Fruit fly (Drosophila melanogaster) whole organism, embryonic: ENCODE data around the gene Syx18.
A peak's percentile ranks its signal among the peaks of the same experiment; 100 is the strongest.

Experiments used
- Abd-B ChIP-seq: fragments of 200-800 bp; sonication (Bioruptor generic); optimal IDR thresholded peaks from 2 replicates; lab custom pipeline; 2018; ENCODE audit warnings: missing biosample characterization, mild to moderate bottlenecking, missing genetic modification characterization, moderate library complexity
- Asciz ChIP-seq: fragments of 200-800 bp; sonication (Bioruptor generic); optimal IDR thresholded peaks from 2 replicates; lab custom pipeline; 2017; ENCODE audit warnings: missing biosample characterization, mild to moderate bottlenecking, missing genetic modification characterization, missing genetic modification reagents
- BtbVII ChIP-seq: fragments of 200-800 bp; sonication (Bioruptor generic); optimal IDR thresholded peaks from 3 replicates; lab custom pipeline; 2017; ENCODE audit warnings: missing biosample characterization, mild to moderate bottlenecking, missing genetic modification characterization
- CG10267 ChIP-seq: fragments of 200-800 bp; sonication (Bioruptor generic); optimal IDR thresholded peaks from 2 replicates; lab custom pipeline; 2018; ENCODE audit warnings: missing biosample characterization, mild to moderate bottlenecking, missing genetic modification characterization, moderate library complexity
- CG10366 ChIP-seq: fragments of 200-800 bp; sonication (Bioruptor generic); IDR thresholded peaks from 2 replicates; pipeline ENCODE4 v1.3.6; 2022; ENCODE audit warnings: missing biosample characterization, missing genetic modification characterization
- CG10654 ChIP-seq: fragments of 200-800 bp; sonication (Bioruptor generic); optimal IDR thresholded peaks from 2 replicates; lab custom pipeline; 2016; ENCODE audit warnings: missing biosample characterization, missing genetic modification characterization
- CG13287 ChIP-seq: fragments of 200-800 bp; sonication (Bioruptor generic); IDR thresholded peaks from 2 replicates; pipeline ENCODE4 v1.3.6; 2022; ENCODE audit warnings: missing biosample characterization, missing genetic modification characterization; ENCODE audit not compliant: partially characterized antibody
- CG13624 ChIP-seq: fragments of 200-800 bp; sonication (Bioruptor generic); optimal IDR thresholded peaks from 2 replicates; lab custom pipeline; 2016; ENCODE audit warnings: missing biosample characterization, missing genetic modification characterization
- CG14710 ChIP-seq: fragments of 200-800 bp; sonication (Bioruptor generic); optimal IDR thresholded peaks from 3 replicates; lab custom pipeline; 2019; ENCODE audit warnings: missing biosample characterization, mild to moderate bottlenecking, missing genetic modification characterization, moderate library complexity
- CG16813 ChIP-seq: fragments of 200-800 bp; sonication (Bioruptor generic); IDR thresholded peaks from 3 replicates; pipeline ENCODE4 v1.3.6; 2022; ENCODE audit warnings: missing biosample characterization, missing genetic modification characterization; ENCODE audit not compliant: partially characterized antibody
- CG17829 ChIP-seq: fragments of 200-800 bp; optimal IDR thresholded peaks from 2 replicates; lab custom pipeline; 2019; ENCODE audit warnings: missing biosample characterization, mild to moderate bottlenecking, missing genetic modification characterization, moderate library complexity
- CG31441 ChIP-seq: fragments of 200-800 bp; sonication (Bioruptor generic); IDR thresholded peaks from 2 replicates; pipeline ENCODE4 v1.3.6; 2022; ENCODE audit warnings: missing biosample characterization, missing genetic modification characterization
- CG32532 ChIP-seq: fragments of 200-800 bp; sonication (Bioruptor generic); IDR thresholded peaks from 2 replicates; pipeline ENCODE4 v1.3.6; 2022; ENCODE audit warnings: missing biosample characterization, missing genetic modification characterization
- CG34224 ChIP-seq: fragments of 200-800 bp; sonication (Bioruptor generic); IDR thresholded peaks from 3 replicates; pipeline ENCODE4 v1.3.6; 2022; ENCODE audit warnings: missing biosample characterization, missing genetic modification characterization; ENCODE audit not compliant: partially characterized antibody
- CG4424 ChIP-seq: fragments of 200-800 bp; sonication (Bioruptor generic); optimal IDR thresholded peaks from 3 replicates; lab custom pipeline; 2016; ENCODE audit warnings: missing biosample characterization, missing genetic modification characterization
- CG4707 ChIP-seq: fragments of 200-800 bp; sonication (Bioruptor generic); optimal IDR thresholded peaks from 2 replicates; lab custom pipeline; 2018; ENCODE audit warnings: missing biosample characterization, mild to moderate bottlenecking, missing genetic modification characterization, moderate library complexity
- CG4730 ChIP-seq: fragments of 200-800 bp; sonication (Bioruptor generic); IDR thresholded peaks from 2 replicates; pipeline ENCODE4 v1.3.6; 2022; ENCODE audit warnings: missing biosample characterization, missing genetic modification characterization
- CG4820 ChIP-seq: fragments of 200-800 bp; sonication (Bioruptor generic); optimal IDR thresholded peaks from 3 replicates; lab custom pipeline; 2016; ENCODE audit warnings: missing biosample characterization, missing genetic modification characterization
- CG6254 ChIP-seq: fragments of 200-800 bp; sonication (Bioruptor generic); optimal IDR thresholded peaks from 3 replicates; lab custom pipeline; 2017; ENCODE audit warnings: mild to moderate bottlenecking, missing biosample characterization, missing genetic modification reagents, missing genetic modification characterization
- CG6683 ChIP-seq: fragments of 200-800 bp; sonication (Bioruptor generic); optimal IDR thresholded peaks from 2 replicates; lab custom pipeline; 2017; ENCODE audit warnings: missing biosample characterization, mild to moderate bottlenecking, missing genetic modification characterization, missing genetic modification reagents
- CG9797 ChIP-seq: fragments of 200-800 bp; sonication (Bioruptor generic); optimal IDR thresholded peaks from 3 replicates; lab custom pipeline; 2018; ENCODE audit warnings: missing biosample characterization, mild to moderate bottlenecking, missing genetic modification characterization
- D19A ChIP-seq: fragments of 200-800 bp; optimal IDR thresholded peaks from 3 replicates; lab custom pipeline; 2019; ENCODE audit warnings: missing biosample characterization, mild to moderate bottlenecking, missing genetic modification characterization, moderate library complexity
- ERR ChIP-seq: fragments of 200-800 bp; sonication (Bioruptor generic); optimal IDR thresholded peaks from 2 replicates; lab custom pipeline; 2016; ENCODE audit warnings: missing biosample characterization, missing genetic modification characterization
- Fer1 ChIP-seq: fragments of 200-800 bp; sonication (Bioruptor generic); optimal IDR thresholded peaks from 2 replicates; lab custom pipeline; 2017; ENCODE audit warnings: missing biosample characterization, mild to moderate bottlenecking, missing genetic modification characterization
- Fer3 ChIP-seq: fragments of 200-800 bp; sonication (Bioruptor generic); optimal IDR thresholded peaks from 2 replicates; lab custom pipeline; 2018; ENCODE audit warnings: missing biosample characterization, mild to moderate bottlenecking, missing genetic modification characterization, moderate library complexity
- HLHmδ ChIP-seq: fragments of 200-800 bp; sonication (Bioruptor generic); optimal IDR thresholded peaks from 2 replicates; lab custom pipeline; 2018; ENCODE audit warnings: missing biosample characterization, mild to moderate bottlenecking, missing genetic modification characterization, moderate library complexity
- Kr ChIP-seq: fragments of 200-800 bp; sonication (Bioruptor generic); optimal IDR thresholded peaks from 2 replicates; lab custom pipeline; 2017; ENCODE audit warnings: missing biosample characterization, mild to moderate bottlenecking, missing genetic modification characterization
- Neu2 ChIP-seq: fragments of 200-800 bp; sonication (Bioruptor generic); optimal IDR thresholded peaks from 3 replicates; lab custom pipeline; 2016; ENCODE audit warnings: missing biosample characterization, missing genetic modification characterization, borderline replicate concordance
- Pdp1 ChIP-seq, 2 experiments: fragments of 200-800 bp; sonication (Bioruptor generic); optimal IDR thresholded peaks; 3 replicates each; lab custom pipeline; 2016; ENCODE audit warnings: missing biosample characterization in 2 of 2, missing genetic modification characterization in 2 of 2, mild to moderate bottlenecking in 1 of 2, moderate library complexity in 1 of 2
- Six4 ChIP-seq: fragments of 200-800 bp; sonication (Bioruptor generic); optimal IDR thresholded peaks from 2 replicates; lab custom pipeline; 2016; ENCODE audit warnings: missing biosample characterization, missing genetic modification characterization
- abd-A ChIP-seq: fragments of 200-800 bp; sonication (Bioruptor generic); optimal IDR thresholded peaks from 3 replicates; lab custom pipeline; 2019; ENCODE audit warnings: missing biosample characterization, mild to moderate bottlenecking, missing genetic modification characterization, moderate library complexity
- ac ChIP-seq: fragments of 200-800 bp; sonication (Bioruptor generic); optimal IDR thresholded peaks from 3 replicates; lab custom pipeline; 2017; ENCODE audit warnings: missing biosample characterization, mild to moderate bottlenecking, missing genetic modification characterization
- ato ChIP-seq: fragments of 200-800 bp; sonication (Bioruptor generic); IDR thresholded peaks from 2 replicates; pipeline ENCODE4 v1.3.6; 2022; ENCODE audit warnings: missing biosample characterization, missing genetic modification characterization; ENCODE audit not compliant: partially characterized antibody
- crol ChIP-seq: fragments of 200-800 bp; sonication (Bioruptor generic); IDR thresholded peaks from 2 replicates; pipeline ENCODE4 v1.3.6; 2022; ENCODE audit warnings: missing biosample characterization, missing genetic modification characterization
- cwo ChIP-seq: fragments of 200-800 bp; sonication (Bioruptor generic); optimal IDR thresholded peaks from 3 replicates; lab custom pipeline; 2017; ENCODE audit warnings: missing biosample characterization, missing genetic modification characterization, mild to moderate bottlenecking, moderate library complexity, missing genetic modification reagents
- da ChIP-seq: fragments of 200-800 bp; sonication (Bioruptor generic); optimal IDR thresholded peaks from 2 replicates; lab custom pipeline; 2016; ENCODE audit warnings: missing biosample characterization, missing genetic modification characterization
- dati ChIP-seq: fragments of 200-800 bp; sonication (Bioruptor generic); IDR thresholded peaks from 2 replicates; pipeline ENCODE4 v1.3.6; 2022; ENCODE audit warnings: missing biosample characterization, missing genetic modification characterization
- ewg ChIP-seq: fragments of 200-800 bp; sonication (Bioruptor generic); optimal IDR thresholded peaks from 3 replicates; lab custom pipeline; 2017; ENCODE audit warnings: mild to moderate bottlenecking, missing biosample characterization, missing genetic modification reagents, missing genetic modification characterization
- fd102C ChIP-seq: fragments of 200-800 bp; sonication (Bioruptor generic); optimal IDR thresholded peaks from 2 replicates; lab custom pipeline; 2018; ENCODE audit warnings: missing biosample characterization, mild to moderate bottlenecking, missing genetic modification characterization, moderate library complexity
- gro ChIP-seq: fragments of 200-800 bp; sonication (Bioruptor generic); optimal IDR thresholded peaks from 2 replicates; lab custom pipeline; 2016; ENCODE audit warnings: missing biosample characterization, missing genetic modification characterization
- jing ChIP-seq: fragments of 200-800 bp; sonication (Bioruptor generic); optimal IDR thresholded peaks from 2 replicates; lab custom pipeline; 2018; ENCODE audit warnings: missing biosample characterization, mild to moderate bottlenecking, missing genetic modification characterization
- kni ChIP-seq: fragments of 200-800 bp; sonication (Bioruptor generic); optimal IDR thresholded peaks from 3 replicates; lab custom pipeline; 2017; ENCODE audit warnings: mild to moderate bottlenecking, missing biosample characterization, missing genetic modification reagents, missing genetic modification characterization
- lbe ChIP-seq: fragments of 200-800 bp; sonication (Bioruptor generic); optimal IDR thresholded peaks from 2 replicates; lab custom pipeline; 2016; ENCODE audit warnings: missing biosample characterization, mild to moderate bottlenecking, missing genetic modification characterization
- lov ChIP-seq, 2 experiments: fragments of 200-800 bp in 1 of 2; fragments of >200 bp in 1 of 2; sonication (Bioruptor generic) in 1 of 2; IDR thresholded peaks in 1 of 2; optimal IDR thresholded peaks in 1 of 2; 2 replicates in 1 of 2; 3 replicates in 1 of 2; pipeline versions ENCODE4 v1.3.6 to Lab custom; 2017 to 2022; ENCODE audit warnings: missing biosample characterization in 1 of 2, missing genetic modification characterization in 1 of 2
- nau ChIP-seq: fragments of 200-800 bp; sonication (Bioruptor generic); optimal IDR thresholded peaks from 3 replicates; lab custom pipeline; 2017; ENCODE audit warnings: missing biosample characterization, mild to moderate bottlenecking, missing genetic modification characterization, missing genetic modification reagents
- otp ChIP-seq: fragments of 200-800 bp; sonication (Bioruptor generic); IDR thresholded peaks from 3 replicates; pipeline ENCODE4, ENCODE4 v1.3.6; 2022; ENCODE audit warnings: missing biosample characterization, missing genetic modification characterization
- pum ChIP-seq: fragments of 200-800 bp; sonication (Bioruptor generic); optimal IDR thresholded peaks from 2 replicates; lab custom pipeline; 2016; ENCODE audit warnings: missing biosample characterization, missing genetic modification characterization
- row ChIP-seq: fragments of 200-800 bp; sonication (Bioruptor generic); IDR thresholded peaks from 3 replicates; pipeline ENCODE4 v1.3.6; 2022; ENCODE audit warnings: missing biosample characterization, missing genetic modification characterization
- tgo ChIP-seq: fragments of 200-800 bp; sonication (Bioruptor generic); IDR thresholded peaks from 3 replicates; pipeline ENCODE4 v1.3.6; 2022; ENCODE audit warnings: missing biosample characterization, missing genetic modification characterization
- wek ChIP-seq: fragments of 200-800 bp; sonication (Bioruptor generic); optimal IDR thresholded peaks from 3 replicates; lab custom pipeline; 2018; ENCODE audit warnings: missing biosample characterization, mild to moderate bottlenecking, missing genetic modification characterization, moderate library complexity

Gene Syx18

dm6 chr3R:24574123-24574522 lies 51.2 kb downstream of the Syx18 start (continued):
- TF ChIP-seq CG13287 (no peak), CG13624 (GFP tag; lab: Kevin White, UChicago) (peak; percentile 53), nau (GFP tag; lab: Kevin White, UChicago) (peak; percentile 33), fd102C (GFP tag; lab: Kevin White, UChicago) (no peak), kni (GFP tag; lab: Kevin White, UChicago) (no peak), otp (GFP tag; lab: Robert Waterston, UW) (no peak), cwo (GFP tag; lab: Kevin White, UChicago) (peak; percentile 76), ato (GFP tag; lab: Robert Waterston, UW) (no peak), ewg (no peak), Fer1 (GFP tag; lab: Kevin White, UChicago) (peak; percentile 88), wek (GFP tag; lab: Kevin White, UChicago) (no peak), Asciz (GFP tag; lab: Kevin White, UChicago) (peak; percentile 2), CG32532 (peak; percentile 52; the same call in 1 of the 2 replicates), ac (GFP tag; lab: Kevin White, UChicago) (no peak), pum (GFP tag; lab: Kevin White, UChicago) (no peak), Six4 (GFP tag; lab: Kevin White, UChicago) (no peak), CG31441 (peak; percentile 63), ERR (no peak), CG4820 (no peak), CG4730 (GFP tag; lab: Robert Waterston, UW) (no peak), crol (GFP tag; lab: Robert Waterston, UW) (no peak), CG17829 (peak; percentile 27), D19A (peak; percentile 56), CG6254 (GFP tag; lab: Kevin White, UChicago) (no peak), HLHmδ (no peak), tgo (peak; percentile 51; the same call in 1 of the 3 replicates), abd-A (tag; lab: Kevin White, UChicago) (peak; percentile 50), BtbVII (GFP tag; lab: Kevin White, UChicago) (peak; percentile 79), dati (GFP tag; lab: Robert Waterston, UW) (no peak), CG10267 (tag; lab: Kevin White, UChicago) (peak; percentile 51), gro (no peak), Kr (GFP tag; lab: Kevin White, UChicago) (no peak), CG16813 (GFP tag; lab: Robert Waterston, UW) (no peak), Pdp1 (GFP tag; optimal IDR thresholded peaks at IDR 0.05; lab: Kevin White, UChicago) (no peak), lbe (GFP tag; lab: Kevin White, UChicago) (no peak), CG6683 (peak; percentile 62), Abd-B (GFP tag; lab: Kevin White, UChicago) (no peak), CG4424 (GFP tag; lab: Kevin White, UChicago) (no peak), Fer3 (tag; lab: Kevin White, UChicago) (peak; percentile 54), CG4707 (GFP tag; lab: Kevin White, UChicago) (no peak), lov (optimal IDR thresholded peaks at IDR 0.05; lab: Kevin White, UChicago) (no peak), lov (GFP tag; IDR thresholded peaks at IDR 0.05; lab: Robert Waterston, UW) (no peak), CG34224 (no peak), CG10366 (GFP tag; lab: Robert Waterston, UW) (no peak), CG9797 (GFP tag; lab: Kevin White, UChicago) (no peak), CG14710 (tag; lab: Kevin White, UChicago) (peak; percentile 20), jing (GFP tag; lab: Kevin White, UChicago) (no peak), CG10654 (no peak), Neu2 (GFP tag; lab: Kevin White, UChicago) (no peak), row (GFP tag; lab: Robert Waterston, UW) (peak; percentile 57), da (no peak)
